Worm (Caenorhabditis elegans) whole organism, L3 larva: ENCODE results near the gene sbsp-1.

Experiments used
- R02D3.7 ChIP-seq: fragments of 150-350 bp; optimal IDR thresholded peaks from 2 replicates; lab custom pipeline; 2014; ENCODE audit warnings: missing biosample characterization, missing genetic modification characterization
- aly-2 ChIP-seq: fragments of 150-350 bp; optimal IDR thresholded peaks from 2 replicates; lab custom pipeline; 2014; ENCODE audit warnings: missing biosample characterization, missing genetic modification characterization
- ceh-16 ChIP-seq: sonication (generic microtip); optimal IDR thresholded peaks from 2 replicates; lab custom pipeline; 2017; ENCODE audit warnings: missing biosample characterization, missing genetic modification characterization
- ceh-28 ChIP-seq: fragments of 150-350 bp; optimal IDR thresholded peaks from 2 replicates; lab custom pipeline; 2014; ENCODE audit warnings: missing biosample characterization, missing genetic modification reagents, missing genetic modification characterization
- ceh-82 ChIP-seq: fragments of 150-350 bp; optimal IDR thresholded peaks from 2 replicates; lab custom pipeline; 2014; ENCODE audit warnings: missing biosample characterization, missing genetic modification characterization
- ceh-9 ChIP-seq: sonication (generic microtip); optimal IDR thresholded peaks from 2 replicates; lab custom pipeline; 2018; ENCODE audit warnings: missing biosample characterization, missing genetic modification characterization
- daf-12 ChIP-seq: fragments of 150-350 bp; optimal IDR thresholded peaks from 2 replicates; lab custom pipeline; 2014; ENCODE audit warnings: missing biosample characterization, missing genetic modification reagents, missing genetic modification characterization
- egl-5 ChIP-seq: fragments of 150-350 bp; optimal IDR thresholded peaks from 2 replicates; lab custom pipeline; 2017; ENCODE audit warnings: missing biosample characterization, missing genetic modification reagents, missing genetic modification characterization, inconsistent platforms
- elt-1 ChIP-seq: fragments of 150-350 bp; optimal IDR thresholded peaks from 2 replicates; lab custom pipeline; 2014; ENCODE audit warnings: missing biosample characterization, missing genetic modification characterization
- elt-3 ChIP-seq, 3 experiments: fragments of 150-350 bp in 1 of 3; sonication (generic microtip) in 2 of 3; optimal IDR thresholded peaks; 2 replicates in 2 of 3; 4 replicates in 1 of 3; lab custom pipeline; 2014 to 2017; ENCODE audit warnings: missing biosample characterization in 3 of 3, missing genetic modification characterization in 3 of 3
- eor-1 ChIP-seq, 2 experiments: fragments of 150-350 bp; optimal IDR thresholded peaks; 2 replicates each; lab custom pipeline; 2014 to 2018; ENCODE audit warnings: missing biosample characterization in 2 of 2, missing genetic modification characterization in 2 of 2
- fkh-10 ChIP-seq: sonication (generic microtip); optimal IDR thresholded peaks from 2 replicates; lab custom pipeline; 2017; ENCODE audit warnings: missing biosample characterization, missing genetic modification reagents, missing genetic modification characterization
- fos-1 ChIP-seq: fragments of 150-350 bp; optimal IDR thresholded peaks from 2 replicates; lab custom pipeline; 2014; ENCODE audit warnings: missing biosample characterization, missing genetic modification characterization
- hmg-11 ChIP-seq: sonication (generic microtip); optimal IDR thresholded peaks from 2 replicates; lab custom pipeline; 2016; ENCODE audit warnings: missing genetic modification characterization, missing compliant biosample characterization
- lin-15B ChIP-seq: fragments of 150-350 bp; optimal IDR thresholded peaks from 2 replicates; lab custom pipeline; 2014; ENCODE audit warnings: missing biosample characterization, missing genetic modification characterization
- lin-39 ChIP-seq: fragments of 150-350 bp; optimal IDR thresholded peaks from 2 replicates; lab custom pipeline; 2018; ENCODE audit warnings: missing biosample characterization, missing genetic modification reagents, missing genetic modification characterization
- mdl-1 ChIP-seq: fragments of 150-350 bp; optimal IDR thresholded peaks from 2 replicates; lab custom pipeline; 2014; ENCODE audit warnings: missing biosample characterization, missing genetic modification characterization
- mml-1 ChIP-seq: fragments of 150-350 bp; sonication (generic microtip); optimal IDR thresholded peaks from 3 replicates; lab custom pipeline; 2014; ENCODE audit warnings: missing biosample characterization, missing genetic modification characterization
- nhr-11 ChIP-seq: fragments of 150-350 bp; optimal IDR thresholded peaks from 2 replicates; lab custom pipeline; 2014; ENCODE audit warnings: missing biosample characterization, missing genetic modification characterization
- nhr-12 ChIP-seq: fragments of 150-350 bp; optimal IDR thresholded peaks from 2 replicates; lab custom pipeline; 2014; ENCODE audit warnings: missing biosample characterization, missing genetic modification characterization
- nhr-23 ChIP-seq: fragments of 150-350 bp; optimal IDR thresholded peaks from 2 replicates; lab custom pipeline; 2014; ENCODE audit warnings: missing biosample characterization, missing genetic modification reagents, missing genetic modification characterization
- nhr-25 ChIP-seq: sonication (generic microtip); optimal IDR thresholded peaks from 2 replicates; lab custom pipeline; 2017; ENCODE audit warnings: missing biosample characterization, missing genetic modification characterization
- nhr-28 ChIP-seq: fragments of 150-350 bp; optimal IDR thresholded peaks from 2 replicates; lab custom pipeline; 2014; ENCODE audit warnings: missing biosample characterization, missing genetic modification characterization
- nhr-43 ChIP-seq: sonication (generic microtip); optimal IDR thresholded peaks from 2 replicates; lab custom pipeline; 2016; ENCODE audit warnings: mild to moderate bottlenecking, missing genetic modification characterization, missing compliant biosample characterization; ENCODE audit not compliant: poor library complexity, severe bottlenecking
- nhr-67 ChIP-seq: fragments of 150-350 bp; optimal IDR thresholded peaks from 2 replicates; lab custom pipeline; 2014; ENCODE audit warnings: missing biosample characterization, missing genetic modification characterization
- nhr-76 ChIP-seq: fragments of 150-350 bp; sonication (generic microtip); optimal IDR thresholded peaks from 5 replicates; lab custom pipeline; 2014; ENCODE audit warnings: missing biosample characterization, missing genetic modification characterization
- nhr-77 ChIP-seq: fragments of 150-350 bp; optimal IDR thresholded peaks from 2 replicates; lab custom pipeline; 2014; ENCODE audit warnings: missing biosample characterization, missing genetic modification characterization
- pha-4 ChIP-seq: fragments of 150-350 bp; optimal IDR thresholded peaks from 2 replicates; lab custom pipeline; 2014; ENCODE audit warnings: missing biosample characterization, missing genetic modification reagents, missing genetic modification characterization
- pqm-1 ChIP-seq: fragments of 150-350 bp; optimal IDR thresholded peaks from 2 replicates; lab custom pipeline; 2017; ENCODE audit warnings: missing biosample characterization, missing genetic modification characterization, inconsistent platforms
- sea-2 ChIP-seq: fragments of 150-350 bp; sonication (generic microtip); optimal IDR thresholded peaks from 4 replicates; lab custom pipeline; 2014; ENCODE audit warnings: missing biosample characterization, missing genetic modification reagents, missing genetic modification characterization
- tbx-2 ChIP-seq: sonication (generic microtip); optimal IDR thresholded peaks from 2 replicates; lab custom pipeline; 2016; ENCODE audit warnings: mild to moderate bottlenecking, missing genetic modification characterization, missing compliant biosample characterization
- unc-62 ChIP-seq: fragments of 150-350 bp; sonication (generic microtip); optimal IDR thresholded peaks from 4 replicates; lab custom pipeline; 2014; ENCODE audit warnings: missing biosample characterization, missing genetic modification reagents, missing genetic modification characterization
- zag-1 ChIP-seq: fragments of 150-350 bp; optimal IDR thresholded peaks from 2 replicates; lab custom pipeline; 2014; ENCODE audit warnings: missing biosample characterization, missing genetic modification characterization
- ztf-11 ChIP-seq: fragments of 150-350 bp; optimal IDR thresholded peaks from 2 replicates; lab custom pipeline; 2014; ENCODE audit warnings: missing biosample characterization, missing genetic modification characterization
- ztf-4 ChIP-seq: fragments of 150-350 bp; optimal IDR thresholded peaks from 2 replicates; lab custom pipeline; 2014; ENCODE audit warnings: missing biosample characterization, missing genetic modification characterization

The sbsp-1 gene

ce11 chrIII:10868653-10869392 lies 36.1 kb downstream of the sbsp-1 start, which contains the start of the genes cey-4 and vps-50:
TSS of gene cey-4 (minus strand) at chrIII:10868703.
TSS of gene vps-50 (plus strand) at chrIII:10869193.
- TF ChIP-seq ceh-16 (no peak), sea-2 (GFP tag; lab: Kevin White, UChicago) (no peak), pha-4 (tag; lab: Kevin White, UChicago) (peak; percentile 27), egl-5 (tag; lab: Kevin White, UChicago) (peak; percentile 13), tbx-2 (tag; lab: Kevin White, UChicago) (no peak), daf-12 (tag; lab: Kevin White, UChicago) (no peak), mml-1 (no peak), fkh-10 (GFP tag; lab: Kevin White, UChicago) (no peak), pqm-1 (no peak), eor-1 (tag; optimal IDR thresholded peaks at IDR 0.05; lab: Kevin White, UChicago) (no peak), nhr-77 (tag; lab: Kevin White, UChicago) (no peak), nhr-25 (tag; lab: Kevin White, UChicago) (no peak), elt-3 (tag; optimal IDR thresholded peaks at IDR 0.05; lab: Kevin White, UChicago) (no peak), lin-39 (peak; percentile 53), ztf-11 (tag; lab: Kevin White, UChicago) (no peak), hmg-11 (tag; lab: Kevin White, UChicago) (peak; percentile 59), nhr-43 (tag; lab: Kevin White, UChicago) (no peak), unc-62 (GFP tag; lab: Kevin White, UChicago) (no peak), nhr-12 (no peak), ceh-28 (tag; lab: Kevin White, UChicago) (peak; percentile 44), lin-15B (tag; lab: Kevin White, UChicago) (peak; percentile 48)

ce11 chrIII:10869595-10869994 lies 36.9 kb downstream of the sbsp-1 start:
- TF ChIP-seq R02D3.7 (tag; lab: Kevin White, UChicago), result no peak
- TF ChIP-seq nhr-28, result no peak
- TF ChIP-seq ztf-4 (tag; lab: Kevin White, UChicago), result no peak
- TF ChIP-seq ceh-9 (tag; lab: Kevin White, UChicago), result no peak
- no peak for TF ChIP-seq nhr-12
- no peak for TF ChIP-seq eor-1 (tag; optimal IDR thresholded peaks at IDR 0.05; lab: Kevin White, UChicago)
- TF ChIP-seq nhr-23 (tag; lab: Kevin White, UChicago), result no peak
- no peak for TF ChIP-seq egl-5 (tag; lab: Kevin White, UChicago)
- TF ChIP-seq ztf-11 (tag; lab: Kevin White, UChicago), result no peak
- no peak for TF ChIP-seq nhr-77 (tag; lab: Kevin White, UChicago)
- no peak for TF ChIP-seq ceh-82
- no peak for TF ChIP-seq mdl-1
- no peak for TF ChIP-seq nhr-76
- TF ChIP-seq lin-39, result no peak
- TF ChIP-seq ceh-16, result no peak
- TF ChIP-seq, all 47 proteins: peak for 0

DNA sequence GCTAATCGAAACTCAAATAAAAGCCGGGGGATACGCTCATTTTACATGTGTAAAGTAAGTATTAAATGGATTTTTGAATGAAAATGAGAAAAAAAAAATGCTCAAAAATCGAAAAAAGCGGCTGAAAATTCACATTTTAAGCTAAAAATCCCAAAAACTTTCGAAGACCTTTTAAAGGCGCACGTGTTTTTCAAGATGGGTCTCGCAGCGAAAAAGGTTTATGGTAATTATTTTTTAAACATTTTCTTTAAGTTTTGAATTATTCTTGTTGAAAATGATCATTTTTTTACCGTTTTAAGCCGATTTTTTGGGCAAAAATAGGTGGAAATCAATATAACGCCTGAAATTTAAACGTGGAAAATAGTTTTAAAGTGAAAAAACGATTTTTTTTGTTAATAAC lies 37.4 kb downstream of the sbsp-1 start:
- TF ChIP-seq lin-39, result no peak
- no peak for TF ChIP-seq pha-4 (tag; lab: Kevin White, UChicago)
- no peak for TF ChIP-seq nhr-11 (tag; lab: Kevin White, UChicago)
- TF ChIP-seq aly-2 (tag; lab: Kevin White, UChicago), result no peak

ce11 chrIII:10870814-10871213 lies 38.1 kb downstream of the sbsp-1 start:
- TF ChIP-seq ceh-9 (tag; lab: Kevin White, UChicago) (no peak), nhr-76 (no peak), zag-1 (no peak), elt-1 (tag; lab: Kevin White, UChicago) (no peak), elt-3 (tag; optimal IDR thresholded peaks at IDR 0.05; lab: Kevin White, UChicago) (no peak), ceh-16 (no peak), nhr-67 (tag; lab: Kevin White, UChicago) (no peak), pha-4 (tag; lab: Kevin White, UChicago) (no peak), eor-1 (tag; optimal IDR thresholded peaks at IDR 0.05; lab: Kevin White, UChicago) (no peak), fos-1 (tag; lab: Kevin White, UChicago) (no peak), nhr-23 (tag; lab: Kevin White, UChicago) (no peak)
